Fruit fly (Drosophila melanogaster): ENCODE data around the gene CG34280.

CG34280 gene

dm6 chr3R:17403618-17404017, at the start of gene CG34280:
Gene CG34280, minus strand, starts transcription at chr3R:17403718.
- TF ChIP-seq CG17801 (GFP tag; optimal IDR thresholded peaks at IDR 0.05; ENCODE audit: partially characterized antibody) = no peak

dm6 chr3R:17449402-17449801, 45.9 kb upstream of the CG34280 start:
- no peak for TF ChIP-seq CG17801 (GFP tag; optimal IDR thresholded peaks at IDR 0.05; ENCODE audit: partially characterized antibody)

dm6 chr3R:17448758-17449157, 45.2 kb upstream of the CG34280 start, which contains the start of gene Eh:
Gene Eh, minus strand, starts transcription at chr3R:17448858.
- no peak for TF ChIP-seq CG17801 (GFP tag; optimal IDR thresholded peaks at IDR 0.05; ENCODE audit: partially characterized antibody)

- TF ChIP-seq CG17801 (GFP tag; optimal IDR thresholded peaks at IDR 0.05; ENCODE audit: partially characterized antibody) = no peak
Observed at dm6 chr3R:17447615-17448014, 44.1 kb upstream of the CG34280 start.

- TF ChIP-seq CG17801 (GFP tag; optimal IDR thresholded peaks at IDR 0.05; ENCODE audit: partially characterized antibody) = no peak
Observed at dm6 chr3R:17440628-17441027, 37.1 kb upstream of the CG34280 start, which contains the start of gene CG14331. Gene CG14331, minus strand, starts transcription at chr3R:17440728.

dm6 chr3R:17434330-17434729, 30.8 kb upstream of the CG34280 start, which contains the start of gene CG44090:
Gene CG44090, minus strand, starts transcription at chr3R:17434430.
- no peak for TF ChIP-seq CG17801 (GFP tag; optimal IDR thresholded peaks at IDR 0.05; ENCODE audit: partially characterized antibody)

- no peak for TF ChIP-seq CG17801 (GFP tag; optimal IDR thresholded peaks at IDR 0.05; ENCODE audit: partially characterized antibody)
Observed at dm6 chr3R:17433117-17433516, 29.6 kb upstream of the CG34280 start.

- TF ChIP-seq CG17801 (GFP tag; optimal IDR thresholded peaks at IDR 0.05; ENCODE audit: partially characterized antibody) = no peak
Observed at dm6 chr3R:17430481-17430880, 27.0 kb upstream of the CG34280 start.

DNA sequence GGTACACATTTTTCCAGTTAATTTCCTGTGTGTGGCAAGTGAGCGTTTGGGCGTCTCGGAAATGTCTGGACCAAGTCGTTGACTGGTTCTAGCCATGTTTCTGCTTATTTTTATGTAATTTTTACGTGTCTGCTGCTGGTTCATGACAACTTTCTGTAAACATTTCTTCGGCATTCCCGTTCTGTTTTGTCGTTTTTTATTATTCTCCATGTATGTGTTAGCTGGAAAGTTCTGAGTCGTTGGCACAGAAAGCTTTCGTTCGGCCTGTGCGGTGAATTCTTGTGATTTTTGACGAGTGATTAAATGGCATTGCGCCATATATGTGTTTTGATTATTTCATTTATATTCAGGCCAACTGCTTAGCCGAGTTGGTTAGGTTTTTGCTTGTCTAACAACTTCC, 22.7 kb upstream of the CG34280 start:
- no peak for TF ChIP-seq CG17801 (GFP tag; optimal IDR thresholded peaks at IDR 0.05; ENCODE audit: partially characterized antibody)

DNA sequence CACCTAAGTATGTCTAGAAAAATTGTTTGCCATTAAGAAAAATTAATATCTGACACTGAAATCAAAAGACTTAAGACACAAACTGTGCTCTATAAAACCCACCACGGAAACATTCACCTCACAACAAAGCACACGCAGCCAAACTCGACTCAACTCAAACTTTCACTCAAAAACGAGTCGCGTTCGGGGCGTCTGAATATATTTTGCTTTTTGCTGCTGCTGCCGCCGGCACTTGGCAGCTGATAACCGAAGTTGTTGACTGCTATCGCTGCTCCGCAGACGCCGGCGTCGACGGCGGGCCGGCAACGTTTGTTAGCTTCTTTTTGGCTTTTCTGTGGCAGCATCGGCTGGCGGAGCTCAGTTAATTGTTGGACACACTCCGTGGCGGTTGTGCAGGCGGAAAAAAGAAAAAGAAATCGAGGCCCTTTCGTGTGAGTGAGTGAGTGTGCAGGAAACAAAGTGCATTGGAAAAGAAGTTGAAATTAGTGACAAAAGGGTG, 21.9 kb upstream of the CG34280 start, which contains the start of gene cysu:
Gene cysu (plus strand): TSS at position 352 of the 499 bp plus-strand sequence.
- TF ChIP-seq CG17801 (GFP tag; optimal IDR thresholded peaks at IDR 0.05; ENCODE audit: partially characterized antibody) = no peak

dm6 chr3R:17422102-17422501, 18.6 kb upstream of the CG34280 start, which contains the start of gene CG14332:
Gene CG14332, minus strand, starts transcription at chr3R:17422202.
- TF ChIP-seq CG17801 (GFP tag; optimal IDR thresholded peaks at IDR 0.05; ENCODE audit: partially characterized antibody) = no peak

DNA sequence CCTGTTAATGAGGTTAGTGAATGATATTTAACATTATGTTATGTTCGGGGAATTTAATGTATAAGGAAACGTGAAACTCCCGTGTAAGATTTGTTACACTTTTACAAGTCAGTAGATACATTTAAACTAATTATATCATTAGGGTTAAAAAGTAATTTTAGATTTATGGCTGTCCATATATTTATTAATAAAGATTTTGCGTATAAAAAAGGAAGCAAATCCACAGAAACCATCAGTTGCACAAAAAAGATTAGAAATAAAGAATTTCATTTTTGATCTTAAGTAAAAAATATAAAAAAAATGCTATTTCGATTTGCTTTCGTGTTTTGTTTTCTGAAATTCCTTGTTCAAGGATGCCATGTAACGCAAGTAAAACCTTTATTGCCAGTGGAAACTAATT, 16.8 kb upstream of the CG34280 start, which contains the start of gene CG42835:
Gene CG42835 (plus strand): TSS at position 301 of the 400 bp plus-strand sequence.
- no peak for TF ChIP-seq CG17801 (GFP tag; optimal IDR thresholded peaks at IDR 0.05; ENCODE audit: partially characterized antibody)

dm6 chr3R:17418459-17418858, 14.9 kb upstream of the CG34280 start, which contains the start of gene CG42834:
Gene CG42834, plus strand, starts transcription at chr3R:17418759.
- no peak for TF ChIP-seq CG17801 (GFP tag; optimal IDR thresholded peaks at IDR 0.05; ENCODE audit: partially characterized antibody)

- no peak for TF ChIP-seq CG17801 (GFP tag; optimal IDR thresholded peaks at IDR 0.05; ENCODE audit: partially characterized antibody)
Observed at dm6 chr3R:17417167-17417566, 13.6 kb upstream of the CG34280 start, which contains the start of gene CG33333. Gene CG33333, plus strand, starts transcription at chr3R:17417467.

- no peak for TF ChIP-seq CG17801 (GFP tag; optimal IDR thresholded peaks at IDR 0.05; ENCODE audit: partially characterized antibody)
Observed at dm6 chr3R:17415439-17415838, 11.9 kb upstream of the CG34280 start, which contains the start of gene CG5866. Gene CG5866, plus strand, starts transcription at chr3R:17415739.

DNA sequence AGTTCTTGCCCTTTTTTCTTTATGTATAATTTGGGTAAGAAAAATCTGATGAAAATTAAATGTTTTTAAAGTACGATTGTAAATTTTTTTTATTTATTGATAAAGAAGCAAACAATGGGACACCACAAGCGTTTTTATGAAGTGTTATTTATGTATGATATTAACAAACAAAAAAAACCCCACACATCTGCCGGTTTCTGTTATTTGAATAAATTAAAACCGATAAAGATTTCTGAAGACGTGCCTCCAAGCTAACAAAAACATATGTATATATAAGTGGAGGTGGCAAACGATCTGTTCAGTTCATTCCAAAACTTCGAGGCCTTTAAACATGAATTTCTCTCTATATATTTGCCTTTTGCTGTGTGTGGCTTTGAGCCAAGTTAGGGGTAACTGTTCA, 10.1 kb upstream of the CG34280 start, which contains the start of gene CG42822:
Gene CG42822 (plus strand): TSS at position 301 of the 400 bp plus-strand sequence.
- TF ChIP-seq CG17801 (GFP tag; optimal IDR thresholded peaks at IDR 0.05; ENCODE audit: partially characterized antibody) = no peak

All from ovary, adult (tissue).